Worm (Caenorhabditis elegans): Measurements from ENCODE around the gene dnc-2.
A peak's percentile ranks its signal among the peaks of the same experiment; 100 is the strongest.

dnc-2 gene

DNA sequence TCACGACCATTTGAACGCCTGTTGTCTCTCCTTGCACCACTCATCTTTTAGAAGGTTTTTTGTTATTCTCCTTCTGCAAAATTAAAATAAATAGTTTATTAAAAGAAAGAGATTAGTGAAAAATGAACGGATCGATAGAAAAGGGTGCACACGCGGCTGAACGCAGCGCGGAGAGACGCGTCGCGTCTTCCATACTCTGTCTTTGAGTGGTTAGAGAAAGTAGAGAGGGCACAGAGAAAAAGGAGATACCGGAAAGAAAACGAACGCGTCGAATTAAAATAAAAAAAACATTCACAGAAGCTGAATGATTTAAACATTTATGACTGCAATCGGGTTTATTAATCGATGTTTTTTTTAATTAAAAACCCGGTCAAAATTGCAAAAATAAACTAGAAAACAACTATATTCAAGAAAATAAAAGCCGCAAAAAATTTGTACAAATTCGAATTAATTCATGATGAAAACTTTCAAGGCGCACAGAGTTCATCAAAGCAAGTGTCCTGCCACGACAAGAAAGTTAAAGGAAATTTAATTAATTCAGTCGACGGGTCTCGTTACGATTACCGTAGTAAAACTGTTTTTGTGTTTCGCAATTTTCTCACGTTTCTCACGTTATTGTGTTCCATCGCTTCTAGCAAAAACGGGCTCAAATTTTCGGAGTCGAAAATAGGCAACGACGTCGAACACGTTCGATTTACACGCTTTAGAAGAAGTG is 32.8 kb upstream of the dnc-2 start, which contains the start of the genes nono-1 and nop-1:
TSS of gene nono-1 (minus strand) at position 75 of the 715 bp plus-strand sequence.
TSS of gene nop-1 (plus strand) at position 551 of the 715 bp plus-strand sequence.
- TF ChIP-seq blmp-1 (tag; optimal IDR thresholded peaks at IDR 0.05) (peak; percentile 70), lin-14 (GFP tag; optimal IDR thresholded peaks at IDR 0.05) (peak; percentile 56), vab-15 (tag; optimal IDR thresholded peaks at IDR 0.05) (no peak), skn-1 (tag; optimal IDR thresholded peaks at IDR 0.05) (no peak), mep-1 (tag; optimal IDR thresholded peaks at IDR 0.05) (peak; percentile 56)

DNA sequence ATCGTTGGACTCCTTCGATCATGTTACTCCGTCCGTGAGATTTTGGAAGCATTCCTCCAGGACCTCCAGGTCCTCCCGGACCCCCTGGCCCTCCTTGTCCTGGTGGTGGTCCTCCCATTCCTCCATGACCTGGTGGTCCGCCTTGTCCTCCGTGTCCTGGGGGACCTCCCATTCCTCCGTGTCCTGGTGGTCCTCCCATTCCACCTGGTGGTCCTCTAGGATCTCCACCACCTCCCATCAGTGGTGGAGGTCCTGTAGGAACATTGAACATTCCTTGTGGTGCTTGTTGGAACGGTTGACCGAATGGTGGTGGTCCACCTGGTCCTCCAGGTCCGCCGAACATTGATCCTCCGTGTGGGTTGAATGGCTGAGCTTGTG is 28.3 kb upstream of the dnc-2 start:
- TF ChIP-seq F16B12.6 (tag; optimal IDR thresholded peaks at IDR 0.05) (no peak), zip-4 (GFP tag; optimal IDR thresholded peaks at IDR 0.05) (no peak), tlp-1 (tag; optimal IDR thresholded peaks at IDR 0.05) (no peak), nhr-12 (tag; optimal IDR thresholded peaks at IDR 0.05) (no peak), unc-62 (GFP tag; optimal IDR thresholded peaks at IDR 0.05) (no peak), swsn-7 (tag; optimal IDR thresholded peaks at IDR 0.05) (no peak), nhr-84 (tag; optimal IDR thresholded peaks at IDR 0.05) (no peak), sup-37 (GFP tag; optimal IDR thresholded peaks at IDR 0.05) (no peak), unc-98 (GFP tag; IDR thresholded peaks at IDR 0.05) (no peak), lsy-2 (tag; optimal IDR thresholded peaks at IDR 0.05) (no peak)

DNA sequence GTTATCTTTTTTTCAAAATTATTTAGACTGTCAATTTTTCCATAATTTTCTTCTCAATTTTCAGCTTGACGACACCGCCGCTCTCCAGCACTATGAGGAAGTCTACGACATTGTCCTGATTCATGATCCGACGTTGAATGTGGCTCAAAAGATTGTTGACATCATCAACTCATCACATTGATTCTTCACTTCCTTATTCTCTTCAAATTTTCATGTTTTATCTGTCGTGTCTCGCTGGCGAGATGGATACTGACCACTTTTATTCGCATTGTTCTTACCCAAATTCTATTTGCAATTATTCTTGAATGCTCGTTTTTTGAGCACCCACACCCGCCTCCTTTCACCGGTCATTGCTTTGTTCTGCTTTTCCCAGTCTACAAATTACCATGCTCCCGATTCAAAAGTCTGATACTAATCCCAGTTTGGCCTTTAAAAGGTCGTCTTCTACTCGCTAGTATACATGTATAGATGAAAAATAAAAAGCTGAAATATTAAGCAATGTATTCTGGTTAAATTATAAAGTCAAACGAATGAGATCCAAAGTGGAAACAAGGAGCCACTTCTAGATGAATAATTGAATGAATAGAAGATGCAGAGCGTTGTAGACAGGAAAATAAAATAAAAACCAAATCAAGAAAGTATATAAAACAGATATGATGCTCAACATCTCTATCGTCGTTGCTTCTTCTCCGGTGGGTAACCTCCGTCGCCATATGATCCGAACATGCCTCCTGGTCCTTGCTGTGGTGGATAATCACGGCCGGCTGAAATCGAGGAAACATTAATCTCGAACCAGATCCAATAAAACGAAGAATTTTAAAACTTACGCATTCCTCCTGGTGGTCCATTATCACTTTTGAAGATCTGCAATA is 27.7 kb upstream of the dnc-2 start:
- TF ChIP-seq efl-1 (optimal IDR thresholded peaks at IDR 0.05) (no peak), efl-1 (GFP tag; optimal IDR thresholded peaks at IDR 0.05 in 1 of 2) (peak in 1 of 2 experiments; percentile 20), nhr-90 (tag; optimal IDR thresholded peaks at IDR 0.05; ENCODE audit: poor library complexity) (peak; percentile 4), tbx-2 (tag; optimal IDR thresholded peaks at IDR 0.05) (no peak), ama-1 (optimal IDR thresholded peaks at IDR 0.05) (peak; percentile 9), ceh-8 (GFP tag; optimal IDR thresholded peaks at IDR 0.05) (no peak), C04F5.9 (tag; optimal IDR thresholded peaks at IDR 0.05) (no peak), C16A3.4 (tag; optimal IDR thresholded peaks at IDR 0.05) (no peak), nhr-71 (tag; optimal IDR thresholded peaks at IDR 0.05) (peak; percentile 28), snu-23 (GFP tag; optimal IDR thresholded peaks at IDR 0.05) (peak; percentile 5), mep-1 (tag; optimal IDR thresholded peaks at IDR 0.05) (no peak), nhr-85 (tag) (peak; percentile 58), lin-35 (GFP tag; optimal IDR thresholded peaks at IDR 0.05) (peak in 1 of 2 experiments; percentile 5)

DNA sequence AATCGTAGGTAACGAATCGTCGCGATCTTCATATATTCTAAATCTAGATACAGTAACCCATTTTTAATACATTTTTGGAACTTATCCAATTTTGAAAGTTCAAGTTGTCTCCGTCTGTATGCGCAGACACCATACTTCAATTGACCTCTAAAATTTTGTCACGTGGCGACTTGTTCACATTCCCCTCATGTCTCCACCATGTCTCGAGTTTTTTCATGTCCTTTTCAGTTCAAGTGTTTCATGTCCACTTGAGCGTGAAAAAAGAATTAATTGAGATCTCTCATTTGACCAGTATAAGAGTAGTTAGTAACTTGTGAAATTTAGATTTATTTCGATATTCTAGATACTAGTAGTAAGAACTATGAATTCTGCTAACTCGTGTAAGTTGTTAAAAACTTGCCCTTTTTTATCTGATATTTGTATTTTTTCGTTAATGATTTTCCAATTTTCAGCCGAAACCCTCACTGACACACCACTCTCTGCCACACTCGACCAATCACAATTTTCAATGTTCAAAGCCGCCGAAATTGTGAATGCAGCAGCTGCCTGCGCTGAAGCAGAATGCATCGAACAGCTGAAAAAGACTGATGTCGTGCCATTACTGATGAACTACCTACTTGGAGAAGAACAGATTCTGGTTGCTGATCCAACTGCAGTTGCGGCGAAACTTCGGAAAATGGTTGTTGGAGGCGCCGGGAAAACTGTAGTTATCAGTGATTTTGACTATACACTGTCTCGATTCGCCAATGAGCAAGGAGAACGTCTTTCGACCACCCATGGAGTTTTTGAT is 26.2 kb upstream of the dnc-2 start:
- TF ChIP-seq jun-1 (tag; optimal IDR thresholded peaks at IDR 0.05) (no peak), C04F5.9 (tag; optimal IDR thresholded peaks at IDR 0.05) (no peak), ceh-82 (tag; optimal IDR thresholded peaks at IDR 0.05) (peak in 1 of 3 experiments; percentile 12), nhr-71 (tag; optimal IDR thresholded peaks at IDR 0.05) (peak; percentile 72), nhr-85 (tag) (peak; percentile 91), dpl-1 (GFP tag; optimal IDR thresholded peaks at IDR 0.05) (peak in 2 of 3 experiments; percentile 25), nhr-90 (tag; optimal IDR thresholded peaks at IDR 0.05; ENCODE audit: poor library complexity) (no peak), nhr-20 (tag; optimal IDR thresholded peaks at IDR 0.05) (peak; percentile 71), mep-1 (tag; optimal IDR thresholded peaks at IDR 0.05) (peak; percentile 59), blmp-1 (tag; optimal IDR thresholded peaks at IDR 0.05) (peak; percentile 46), swsn-7 (tag; optimal IDR thresholded peaks at IDR 0.05) (peak; percentile 19), snu-23 (GFP tag; optimal IDR thresholded peaks at IDR 0.05) (peak; percentile 72), mef-2 (tag; optimal IDR thresholded peaks at IDR 0.05) (no peak), fkh-10 (GFP tag; optimal IDR thresholded peaks at IDR 0.05) (peak; percentile 50), mdl-1 (tag; optimal IDR thresholded peaks at IDR 0.05) (peak in 1 of 2 experiments; percentile 63), F16B12.6 (tag; optimal IDR thresholded peaks at IDR 0.05) (peak; percentile 1), elt-3 (tag; optimal IDR thresholded peaks at IDR 0.05) (no peak), lsy-2 (tag; optimal IDR thresholded peaks at IDR 0.05) (peak; percentile 34 to 52), nhr-47 (tag; optimal IDR thresholded peaks at IDR 0.05) (peak; percentile 12), nhr-11 (tag; optimal IDR thresholded peaks at IDR 0.05) (no peak), nhr-76 (tag; optimal IDR thresholded peaks at IDR 0.05) (no peak), nhr-237 (tag; optimal IDR thresholded peaks at IDR 0.05) (no peak), snpc-4 (tag; optimal IDR thresholded peaks at IDR 0.05) (no peak), tbx-2 (tag; optimal IDR thresholded peaks at IDR 0.05) (peak; percentile 33), grh-1 (GFP tag; IDR thresholded peaks at IDR 0.05) (peak; percentile 52; the same call in 1 of the 2 replicates), nhr-12 (tag; optimal IDR thresholded peaks at IDR 0.05) (no peak), pqm-1 (tag; optimal IDR thresholded peaks at IDR 0.05) (no peak)

Data from whole organism, L1 larva.